Fruit fly (Drosophila melanogaster) Kc167 (cell line): Measurements from ENCODE around the gene polybromo.

Experiments used
- Myc ChIP-seq: fragments of >200 bp; optimal IDR thresholded peaks from 2 replicates; lab custom pipeline; 2017; ENCODE audit warnings: missing external identifiers
- h ChIP-seq: fragments of >200 bp; optimal IDR thresholded peaks from 3 replicates; lab custom pipeline; 2018; ENCODE audit warnings: missing external identifiers
- insv ChIP-seq: fragments of >200 bp; optimal IDR thresholded peaks from 3 replicates; lab custom pipeline; 2018; ENCODE audit warnings: missing external identifiers
- psq ChIP-seq: fragments of >200 bp; optimal IDR thresholded peaks from 2 replicates; lab custom pipeline; 2017; ENCODE audit warnings: missing external identifiers
- ttk ChIP-seq: sonication (Bioruptor generic); optimal IDR thresholded peaks from 2 replicates; lab custom pipeline; 2017; ENCODE audit warnings: missing external identifiers

- TF ChIP-seq psq = no peak
- TF ChIP-seq insv (lab: Kevin White, UChicago) = no peak
- TF ChIP-seq Myc (lab: Kevin White, UChicago) = no peak
- no peak for TF ChIP-seq h (lab: Kevin White, UChicago)
- TF ChIP-seq ttk (lab: Kevin White, UChicago) = no peak
These were observed 31.6 kb downstream of the polybromo start for dm6 chr3R:24773422-24773821.
